Worm (Caenorhabditis elegans): ENCODE data around the gene hrpu-2.

DNA sequence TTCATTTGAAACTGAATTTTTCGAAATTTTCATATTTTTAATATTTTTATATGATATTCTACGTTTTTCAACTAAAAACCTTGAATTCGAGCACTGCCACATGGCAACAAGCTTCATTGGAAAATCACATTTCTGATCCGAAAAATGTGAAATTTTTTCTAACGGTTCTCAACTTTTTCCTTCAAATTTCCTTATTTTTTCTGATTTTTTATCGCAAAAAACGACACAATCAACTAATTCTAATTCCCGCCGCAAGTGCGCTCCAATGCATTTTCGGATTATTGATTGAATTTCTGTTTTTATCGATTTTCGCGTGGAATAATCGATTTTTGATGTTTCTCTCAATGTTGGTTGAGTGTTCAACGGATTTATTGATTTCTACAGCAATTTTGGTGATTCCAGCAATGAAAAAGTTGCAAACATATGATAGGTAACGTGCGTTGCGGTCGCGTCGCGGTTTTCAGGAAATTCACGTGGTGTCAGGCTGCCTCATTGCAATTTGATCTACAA, 44.2 kb upstream of the hrpu-2 start, which contains the start of gene C23H5.12:
- no peak for TF ChIP-seq aly-2 (tag; optimal IDR thresholded peaks at IDR 0.05)
- TF ChIP-seq zag-1 (tag; optimal IDR thresholded peaks at IDR 0.05): no peak
- TF ChIP-seq nhr-12 (tag; optimal IDR thresholded peaks at IDR 0.05): no peak
- TF ChIP-seq hmg-11 (tag; optimal IDR thresholded peaks at IDR 0.05): no peak
